Worm (Caenorhabditis elegans): ENCODE data around the gene kbp-3.

Gene kbp-3

ce11 chrII:14424791-14425190 is 34.9 kb upstream of the kbp-3 start, which contains the start of gene plx-2:
TSS of gene plx-2 (minus strand) at chrII:14424891.
- TF ChIP-seq swsn-7 (tag; optimal IDR thresholded peaks at IDR 0.05) (no peak), pag-3 (tag; optimal IDR thresholded peaks at IDR 0.05; ENCODE audit: borderline replicate concordance, insufficient read depth) (no peak), ztf-4 (tag; optimal IDR thresholded peaks at IDR 0.05) (no peak), ceh-88 (GFP tag; IDR thresholded peaks at IDR 0.05) (no peak), C04F5.9 (tag; optimal IDR thresholded peaks at IDR 0.05) (no peak), pqm-1 (tag; optimal IDR thresholded peaks at IDR 0.05) (no peak), sup-37 (GFP tag; optimal IDR thresholded peaks at IDR 0.05) (no peak), snpc-4 (tag; optimal IDR thresholded peaks at IDR 0.05) (no peak), mef-2 (tag; optimal IDR thresholded peaks at IDR 0.05) (no peak), nhr-90 (tag; optimal IDR thresholded peaks at IDR 0.05; ENCODE audit: poor library complexity) (no peak), lin-15B (tag; optimal IDR thresholded peaks at IDR 0.05) (no peak), elt-3 (tag; optimal IDR thresholded peaks at IDR 0.05) (no peak), tlp-1 (tag; optimal IDR thresholded peaks at IDR 0.05) (no peak), fkh-4 (tag; optimal IDR thresholded peaks at IDR 0.05; ENCODE audit: borderline replicate concordance) (no peak), efl-3 (GFP tag; optimal IDR thresholded peaks at IDR 0.05) (no peak)

DNA sequence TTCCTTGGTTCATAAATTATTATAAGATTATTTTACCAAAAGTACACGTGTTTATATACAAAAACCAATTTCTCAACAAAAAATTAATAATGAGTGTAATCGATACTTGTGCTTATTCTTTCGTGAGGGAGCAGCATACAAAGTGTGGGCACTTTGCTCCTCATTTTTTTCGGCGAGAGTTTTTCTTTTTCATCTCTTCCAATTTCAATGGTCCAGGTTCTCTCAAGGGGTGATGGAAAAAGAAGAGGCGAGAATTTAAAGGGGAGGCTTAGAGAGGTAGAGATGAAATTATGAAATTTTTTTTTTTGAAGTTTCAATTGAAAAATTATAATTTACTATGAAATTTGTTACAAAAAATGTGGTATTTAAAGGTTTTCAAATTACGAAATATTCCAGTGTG is 27.1 kb upstream of the kbp-3 start:
- TF ChIP-seq nhr-76 (tag; optimal IDR thresholded peaks at IDR 0.05): no peak
- no peak for TF ChIP-seq efl-1 (optimal IDR thresholded peaks at IDR 0.05)
- TF ChIP-seq efl-1 (GFP tag; optimal IDR thresholded peaks at IDR 0.05 in 1 of 2): peak in 1 of 2 experiments; percentile 56

DNA sequence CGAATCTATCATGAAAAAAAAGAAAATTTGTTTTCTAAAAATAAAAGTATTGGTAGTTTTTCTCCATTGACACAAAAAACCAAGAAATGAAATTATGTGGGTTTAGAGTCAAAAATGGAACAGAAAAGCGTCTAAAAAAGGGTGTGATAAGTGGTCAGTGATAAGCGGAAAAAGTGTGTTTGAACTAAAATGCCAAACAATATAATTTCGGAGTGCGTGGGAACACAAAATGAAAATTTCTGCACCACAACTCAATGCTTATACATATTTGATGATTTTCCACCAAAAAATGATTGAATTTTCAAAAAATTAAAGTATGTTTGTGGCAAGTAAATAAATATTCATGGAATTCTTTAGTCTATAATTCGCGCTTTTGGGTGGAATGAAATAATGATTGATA is 25.5 kb upstream of the kbp-3 start:
- TF ChIP-seq skn-1 (tag; optimal IDR thresholded peaks at IDR 0.05): no peak
- no peak for TF ChIP-seq hpl-2 (GFP tag; optimal IDR thresholded peaks at IDR 0.05)
- no peak for TF ChIP-seq isw-1 (GFP tag; IDR thresholded peaks at IDR 0.05)
- no peak for TF ChIP-seq C04F5.9 (tag; optimal IDR thresholded peaks at IDR 0.05)
- no peak for TF ChIP-seq lir-3 (tag; optimal IDR thresholded peaks at IDR 0.05; ENCODE audit: poor library complexity)
- TF ChIP-seq mep-1 (tag; optimal IDR thresholded peaks at IDR 0.05): no peak
- no peak for TF ChIP-seq xbp-1 (tag; optimal IDR thresholded peaks at IDR 0.05)
- no peak for TF ChIP-seq blmp-1 (tag; optimal IDR thresholded peaks at IDR 0.05)
- no peak for TF ChIP-seq pqm-1 (tag; optimal IDR thresholded peaks at IDR 0.05)

ce11 chrII:14413709-14414108 is 23.8 kb upstream of the kbp-3 start:
- no peak for TF ChIP-seq jun-1 (tag; optimal IDR thresholded peaks at IDR 0.05)
- TF ChIP-seq lin-14 (GFP tag; optimal IDR thresholded peaks at IDR 0.05): no peak
- TF ChIP-seq lin-35 (GFP tag; optimal IDR thresholded peaks at IDR 0.05): no peak
- TF ChIP-seq skn-1 (tag; optimal IDR thresholded peaks at IDR 0.05): no peak
- TF ChIP-seq nhr-11 (tag; optimal IDR thresholded peaks at IDR 0.05): no peak
- TF ChIP-seq fkh-10 (GFP tag; optimal IDR thresholded peaks at IDR 0.05): no peak
- no peak for TF ChIP-seq nhr-84 (tag; optimal IDR thresholded peaks at IDR 0.05)
- TF ChIP-seq ceh-82 (tag; optimal IDR thresholded peaks at IDR 0.05): no peak
- TF ChIP-seq egl-27 (tag; optimal IDR thresholded peaks at IDR 0.05): no peak
- TF ChIP-seq C34B4.2 (tag; optimal IDR thresholded peaks at IDR 0.05): no peak
- TF ChIP-seq fkh-4 (tag; optimal IDR thresholded peaks at IDR 0.05; ENCODE audit: borderline replicate concordance): no peak
- no peak for TF ChIP-seq efl-1 (optimal IDR thresholded peaks at IDR 0.05)
- no peak for TF ChIP-seq efl-1 (GFP tag; optimal IDR thresholded peaks at IDR 0.05 in 1 of 2)

- TF ChIP-seq efl-1 (optimal IDR thresholded peaks at IDR 0.05) (peak; percentile 69 to 82), efl-1 (GFP tag; optimal IDR thresholded peaks at IDR 0.05 in 1 of 2) (peak; percentile 71 to 96), lsy-2 (tag; optimal IDR thresholded peaks at IDR 0.05) (peak in 1 of 2 experiments; percentile 29), ceh-90 (tag; optimal IDR thresholded peaks at IDR 0.05) (no peak), ces-1 (GFP tag; optimal IDR thresholded peaks at IDR 0.05) (no peak), elt-3 (tag; optimal IDR thresholded peaks at IDR 0.05) (no peak), dpl-1 (GFP tag; optimal IDR thresholded peaks at IDR 0.05) (peak; percentile 22 to 67 (median 58)), lin-35 (GFP tag; optimal IDR thresholded peaks at IDR 0.05) (peak; percentile 48 to 89)
Observed at ce11 chrII:14413035-14413525, 23.2 kb upstream of the kbp-3 start, which contains the start of gene exl-1. TSS of gene exl-1 (minus strand) at chrII:14413475.
